Worm (Caenorhabditis elegans): ENCODE results near the gene F28H7.8.

Gene F28H7.8

ce11 chrV:10715158-10716152, 43.3 kb upstream of the F28H7.8 start (continued):
- TF ChIP-seq tbx-9 (tag; optimal IDR thresholded peaks at IDR 0.05; ENCODE audit: borderline replicate concordance) (no peak), F52B5.7 (tag; optimal IDR thresholded peaks at IDR 0.05) (peak; percentile 83), ztf-28 (GFP tag; IDR thresholded peaks at IDR 0.05) (no peak), F39B2.1 (GFP tag; IDR thresholded peaks at IDR 0.05) (no peak), mcd-1 (GFP tag; IDR thresholded peaks at IDR 0.05) (peak; percentile 80), F33H1.4 (GFP tag; IDR thresholded peaks at IDR 0.05) (no peak), madf-10 (tag; optimal IDR thresholded peaks at IDR 0.05) (peak; percentile 73), ama-1 (optimal IDR thresholded peaks at IDR 0.05) (no peak), ama-1 (GFP tag; optimal IDR thresholded peaks at IDR 0.05) (no peak), sptf-2 (GFP tag; optimal IDR thresholded peaks at IDR 0.05) (no peak), snpc-1.1 (tag; optimal IDR thresholded peaks at IDR 0.05; ENCODE audit: insufficient read depth) (no peak), Y53G8AR.9 (GFP tag; conservative IDR thresholded peaks at IDR 0.05) (peak; percentile 82), F37B4.10 (GFP tag; IDR thresholded peaks at IDR 0.05) (0 out of 2 replicates have a peak, but pooled peaks have one; percentile 10), T26A5.8 (tag; optimal IDR thresholded peaks at IDR 0.05) (no peak), egl-18 (GFP tag; IDR thresholded peaks at IDR 0.05) (peak; percentile 84), xnd-1 (tag; optimal IDR thresholded peaks at IDR 0.05) (no peak), snpc-3.4 (tag; optimal IDR thresholded peaks at IDR 0.05) (no peak), hmg-20 (GFP tag; IDR thresholded peaks at IDR 0.05) (no peak), ceh-58 (GFP tag; IDR thresholded peaks at IDR 0.05) (no peak), fkh-3 (tag; optimal IDR thresholded peaks at IDR 0.05) (no peak), bed-2 (GFP tag; IDR thresholded peaks at IDR 0.05) (no peak), F23B12.7 (tag; optimal IDR thresholded peaks at IDR 0.05; ENCODE audit: insufficient read depth) (no peak), lir-1 (GFP tag; conservative IDR thresholded peaks at IDR 0.05) (peak; percentile 62), F55B11.4 (tag; optimal IDR thresholded peaks at IDR 0.05; ENCODE audit: borderline replicate concordance, insufficient read depth) (no peak), K12H6.12 (tag; optimal IDR thresholded peaks at IDR 0.05) (peak; percentile 98), him-1 (tag; optimal IDR thresholded peaks at IDR 0.05) (no peak), let-607 (tag; optimal IDR thresholded peaks at IDR 0.05) (no peak), sdz-38 (tag; optimal IDR thresholded peaks at IDR 0.05) (no peak), pbrm-1 (GFP tag; IDR thresholded peaks at IDR 0.05) (peak; percentile 82), dox-1 (GFP tag; IDR thresholded peaks at IDR 0.05) (peak; percentile 86), nfya-1 (tag; optimal IDR thresholded peaks at IDR 0.05; ENCODE audit: borderline replicate concordance, insufficient read depth) (no peak), hlh-12 (tag; optimal IDR thresholded peaks at IDR 0.05) (no peak), K11D2.4 (GFP tag; IDR thresholded peaks at IDR 0.05) (peak; percentile 95), nhr-120 (GFP tag; IDR thresholded peaks at IDR 0.05) (no peak), madf-6 (GFP tag; IDR thresholded peaks at IDR 0.05) (0 out of 2 replicates have a peak, but pooled peaks have one; percentile 23), zfh-2 (GFP tag; conservative IDR thresholded peaks at IDR 0.05) (peak; percentile 100), ZK185.1 (tag; optimal IDR thresholded peaks at IDR 0.05; ENCODE audit: poor library complexity, severe bottlenecking) (no peak), nhr-27 (tag; optimal IDR thresholded peaks at IDR 0.05) (no peak), hlh-26 (GFP tag; conservative IDR thresholded peaks at IDR 0.05) (no peak), nhr-80 (tag; optimal IDR thresholded peaks at IDR 0.05) (peak; percentile 3), repo-1 (tag; optimal IDR thresholded peaks at IDR 0.05) (peak; percentile 5), lsl-1 (GFP tag; optimal IDR thresholded peaks at IDR 0.05) (no peak), C17E4.6 (GFP tag; IDR thresholded peaks at IDR 0.05) (no peak), B0261.1 (tag; optimal IDR thresholded peaks at IDR 0.05) (no peak), ztf-3 (GFP tag; optimal IDR thresholded peaks at IDR 0.05) (peak; percentile 70), ceh-100 (GFP tag; IDR thresholded peaks at IDR 0.05) (peak; percentile 68)
